Worm (Caenorhabditis elegans) whole organism, young adult: ENCODE data around the gene figl-1.

Experiments used
- B0019.2 ChIP-seq: fragments of 200-800 bp; sonication (Bioruptor generic); conservative IDR thresholded peaks from 2 replicates; pipeline ENCODE4 v1.3.6; 2022; ENCODE audit warnings: missing genetic modification reagents, missing genetic modification characterization, missing compliant biosample characterization
- B0035.1 ChIP-seq: sonication (generic microtip); optimal IDR thresholded peaks from 2 replicates; lab custom pipeline; 2016; ENCODE audit warnings: missing genetic modification characterization, mild to moderate bottlenecking, missing compliant biosample characterization, missing genotype, missing genetic modification reagents
- B0261.1 ChIP-seq: sonication (generic microtip); optimal IDR thresholded peaks from 2 replicates; lab custom pipeline; 2016; ENCODE audit warnings: mild to moderate bottlenecking, missing genetic modification characterization, moderate library complexity, missing compliant biosample characterization
- D2030.7 ChIP-seq: fragments of 200-800 bp; sonication (Bioruptor generic); IDR thresholded peaks from 2 replicates; pipeline ENCODE4 v1.3.6; 2022; ENCODE audit warnings: missing genetic modification reagents, missing genetic modification characterization, missing compliant biosample characterization
- F23B12.7 ChIP-seq: sonication (generic microtip); optimal IDR thresholded peaks from 2 replicates; lab custom pipeline; 2017; ENCODE audit warnings: missing genetic modification characterization, mild to moderate bottlenecking, missing compliant biosample characterization, antibody characterized with exemption, moderate library complexity; ENCODE audit not compliant: insufficient read depth
- F33H1.4 ChIP-seq: fragments of 200-800 bp; sonication (Bioruptor generic); IDR thresholded peaks from 2 replicates; pipeline ENCODE4 v1.3.6; 2022; ENCODE audit warnings: missing genetic modification reagents, missing genetic modification characterization, missing compliant biosample characterization
- F49E8.2 ChIP-seq: sonication (generic microtip); optimal IDR thresholded peaks from 3 replicates; lab custom pipeline; 2017; ENCODE audit warnings: missing genetic modification characterization, mild to moderate bottlenecking, missing compliant biosample characterization, antibody characterized with exemption, moderate library complexity; ENCODE audit not compliant: insufficient read depth
- F52B5.7 ChIP-seq: sonication (generic microtip); optimal IDR thresholded peaks from 2 replicates; lab custom pipeline; 2016; ENCODE audit warnings: mild to moderate bottlenecking, missing genetic modification characterization, missing compliant biosample characterization
- F55B11.4 ChIP-seq: sonication (generic microtip); optimal IDR thresholded peaks from 2 replicates; lab custom pipeline; 2016; ENCODE audit warnings: missing compliant biosample characterization, missing genetic modification characterization, borderline replicate concordance; ENCODE audit not compliant: insufficient read depth
- T07F8.4 ChIP-seq: sonication (generic microtip); optimal IDR thresholded peaks from 2 replicates; lab custom pipeline; 2016; ENCODE audit warnings: mild to moderate bottlenecking, missing genetic modification characterization, moderate library complexity, missing compliant biosample characterization
- T26A5.8 ChIP-seq: sonication (generic microtip); optimal IDR thresholded peaks from 2 replicates; lab custom pipeline; 2016; ENCODE audit warnings: missing genetic modification characterization, missing compliant biosample characterization
- Y53F4B.3 ChIP-seq: fragments of 200-800 bp; sonication (Bioruptor generic); IDR thresholded peaks from 2 replicates; pipeline ENCODE4 v1.3.6; 2022; ENCODE audit warnings: missing genetic modification reagents, missing genetic modification characterization, missing compliant biosample characterization
- atf-7 ChIP-seq: sonication (generic microtip); optimal IDR thresholded peaks from 2 replicates; lab custom pipeline; 2017; ENCODE audit warnings: mild to moderate bottlenecking, missing genetic modification characterization, missing compliant biosample characterization
- attf-5 ChIP-seq: fragments of 200-800 bp; sonication (Bioruptor generic); optimal IDR thresholded peaks from 2 replicates; lab custom pipeline; 2018; ENCODE audit warnings: mild to moderate bottlenecking, missing genetic modification characterization, missing compliant biosample characterization
- bed-2 ChIP-seq: fragments of 200-800 bp; sonication (Bioruptor generic); IDR thresholded peaks from 2 replicates; pipeline ENCODE4 v1.3.6; 2022; ENCODE audit warnings: missing genetic modification reagents, missing genetic modification characterization, missing compliant biosample characterization
- cebp-2 ChIP-seq: fragments of 200-800 bp; sonication (Bioruptor generic); IDR thresholded peaks from 2 replicates; pipeline ENCODE4 v1.3.6; 2022; ENCODE audit warnings: missing genetic modification characterization, missing compliant biosample characterization
- ceh-27 ChIP-seq: fragments of 200-800 bp; sonication (Bioruptor generic); optimal IDR thresholded peaks from 2 replicates; lab custom pipeline; 2018; ENCODE audit warnings: mild to moderate bottlenecking, missing genetic modification characterization, moderate library complexity, missing compliant biosample characterization
- ceh-40 ChIP-seq: fragments of 200-800 bp; sonication (Bioruptor generic); IDR thresholded peaks from 2 replicates; pipeline ENCODE4 v1.3.6; 2022; ENCODE audit warnings: missing genetic modification characterization, missing compliant biosample characterization
- ceh-58 ChIP-seq: fragments of 200-800 bp; sonication (Bioruptor generic); IDR thresholded peaks from 2 replicates; pipeline ENCODE4 v1.3.6; 2022; ENCODE audit warnings: missing genetic modification characterization, missing compliant biosample characterization
- dpff-1 ChIP-seq: sonication (generic microtip); optimal IDR thresholded peaks from 2 replicates; lab custom pipeline; 2017; ENCODE audit warnings: mild to moderate bottlenecking, missing genetic modification characterization, missing compliant biosample characterization
- egl-18 ChIP-seq: fragments of 200-800 bp; sonication (Bioruptor generic); IDR thresholded peaks from 2 replicates; pipeline ENCODE4 v1.3.6; 2022; ENCODE audit warnings: missing genetic modification reagents, missing genetic modification characterization, missing compliant biosample characterization
- hmg-1.2 ChIP-seq: fragments of 200-800 bp; sonication (Bioruptor generic); IDR thresholded peaks from 2 replicates; pipeline ENCODE4 v1.3.6; 2022; ENCODE audit warnings: missing genetic modification reagents, missing genetic modification characterization, missing compliant biosample characterization
- hmg-20 ChIP-seq: fragments of 200-800 bp; sonication (Bioruptor generic); IDR thresholded peaks from 2 replicates; pipeline ENCODE4 v1.3.6; 2022; ENCODE audit warnings: missing genetic modification reagents, missing genetic modification characterization, missing compliant biosample characterization
- lag-1 ChIP-seq: fragments of 200-800 bp; sonication (Bioruptor generic); IDR thresholded peaks from 2 replicates; pipeline ENCODE4 v1.3.6; 2022; ENCODE audit warnings: missing genetic modification reagents, missing genetic modification characterization, missing compliant biosample characterization
- lin-26 ChIP-seq: fragments of 200-800 bp; sonication (Bioruptor generic); IDR thresholded peaks from 2 replicates; pipeline ENCODE4 v1.3.6; 2022; ENCODE audit warnings: missing genetic modification reagents, missing genetic modification characterization, missing compliant biosample characterization
- lin-35 ChIP-seq, 3 experiments: fragments of 150-350 bp in 2 of 3; sonication (generic microtip) in 1 of 3; optimal IDR thresholded peaks; 2 replicates each; lab custom pipeline; 2014 to 2018; ENCODE audit warnings: missing biosample characterization in 3 of 3, missing genetic modification characterization in 3 of 3, missing genetic modification reagents in 3 of 3
- lin-54 ChIP-seq: fragments of 200-800 bp; sonication (Bioruptor generic); optimal IDR thresholded peaks from 2 replicates; lab custom pipeline; 2018; ENCODE audit warnings: mild to moderate bottlenecking, missing genetic modification characterization, missing compliant biosample characterization
- lsl-1 ChIP-seq: fragments of 200-800 bp; sonication (Bioruptor generic); optimal IDR thresholded peaks from 2 replicates; lab custom pipeline; 2018; ENCODE audit warnings: mild to moderate bottlenecking, missing genetic modification characterization, moderate library complexity, missing compliant biosample characterization
- madf-10 ChIP-seq: sonication (generic microtip); optimal IDR thresholded peaks from 2 replicates; lab custom pipeline; 2016; ENCODE audit warnings: mild to moderate bottlenecking, missing genetic modification characterization, missing compliant biosample characterization
- madf-3 ChIP-seq: fragments of 200-800 bp; sonication (Bioruptor generic); IDR thresholded peaks from 2 replicates; pipeline ENCODE4 v1.3.6; 2022; ENCODE audit warnings: missing genetic modification reagents, missing genetic modification characterization, missing compliant biosample characterization
- mes-4 ChIP-seq: sonication (generic microtip); optimal IDR thresholded peaks from 2 replicates; lab custom pipeline; 2016; ENCODE audit warnings: missing genotype, missing genetic modification characterization, missing compliant biosample characterization
- nfya-1 ChIP-seq: sonication (generic microtip); optimal IDR thresholded peaks from 2 replicates; lab custom pipeline; 2017; ENCODE audit warnings: antibody characterized with exemption, missing compliant biosample characterization, missing genetic modification characterization, borderline replicate concordance; ENCODE audit not compliant: insufficient read depth
- nfya-2 ChIP-seq: fragments of 200-800 bp; sonication (Bioruptor generic); IDR thresholded peaks from 2 replicates; pipeline ENCODE4 v1.3.6; 2022; ENCODE audit warnings: missing genetic modification reagents, missing genetic modification characterization, missing compliant biosample characterization
- nfyb-1 ChIP-seq: fragments of 200-800 bp; sonication (Bioruptor generic); IDR thresholded peaks from 2 replicates; pipeline ENCODE4 v1.3.6; 2022; ENCODE audit warnings: missing genetic modification reagents, missing genetic modification characterization, missing compliant biosample characterization
- nhr-120 ChIP-seq: fragments of 200-800 bp; sonication (Bioruptor generic); IDR thresholded peaks from 2 replicates; pipeline ENCODE4 v1.3.6; 2022; ENCODE audit warnings: missing genetic modification characterization, missing compliant biosample characterization
- nhr-179 ChIP-seq: sonication (generic microtip); optimal IDR thresholded peaks from 2 replicates; lab custom pipeline; 2016; ENCODE audit warnings: mild to moderate bottlenecking, missing genetic modification characterization, missing compliant biosample characterization
- nhr-80 ChIP-seq: sonication (generic microtip); optimal IDR thresholded peaks from 2 replicates; lab custom pipeline; 2016; ENCODE audit warnings: missing genetic modification characterization, missing compliant biosample characterization
- rcor-1 ChIP-seq: fragments of 200-800 bp; sonication (Bioruptor generic); IDR thresholded peaks from 2 replicates; pipeline ENCODE4 v1.3.6; 2022; ENCODE audit warnings: missing genetic modification reagents, missing genetic modification characterization, missing compliant biosample characterization
- rec-8 ChIP-seq, 2 experiments: sonication (generic microtip); optimal IDR thresholded peaks; 2 replicates each; lab custom pipeline; 2016; ENCODE audit warnings: mild to moderate bottlenecking in 2 of 2, missing genetic modification characterization in 2 of 2, missing genetic modification reagents in 2 of 2, missing genotype in 2 of 2, missing biosample characterization in 1 of 2, missing compliant biosample characterization in 1 of 2, moderate library complexity in 1 of 2
- repo-1 ChIP-seq: sonication (generic microtip); optimal IDR thresholded peaks from 2 replicates; lab custom pipeline; 2017; ENCODE audit warnings: mild to moderate bottlenecking, missing genetic modification characterization, missing compliant biosample characterization
- rpc-1 ChIP-seq, 2 experiments: fragments of 150-350 bp in 1 of 2; sonication (generic microtip) in 1 of 2; optimal IDR thresholded peaks; 2 replicates each; lab custom pipeline; 2014 to 2018; ENCODE audit warnings: missing biosample characterization in 1 of 2, missing genetic modification characterization in 1 of 2, missing genetic modification reagents in 1 of 2, missing genotype in 1 of 2
- sea-2 ChIP-seq: fragments of 200-800 bp; sonication (Bioruptor generic); IDR thresholded peaks from 2 replicates; pipeline ENCODE4 v1.3.6; 2022; ENCODE audit warnings: missing genetic modification characterization, missing compliant biosample characterization
- snpc-1.1 ChIP-seq: sonication (generic microtip); optimal IDR thresholded peaks from 2 replicates; lab custom pipeline; 2017; ENCODE audit warnings: missing genetic modification characterization, mild to moderate bottlenecking, missing compliant biosample characterization, antibody characterized with exemption, moderate library complexity, missing genotype, missing genetic modification reagents; ENCODE audit not compliant: insufficient read depth
- somi-1 ChIP-seq: fragments of 200-800 bp; sonication (Bioruptor generic); optimal IDR thresholded peaks from 2 replicates; lab custom pipeline; 2018; ENCODE audit warnings: mild to moderate bottlenecking, missing genetic modification characterization, missing compliant biosample characterization
- unc-62 ChIP-seq: fragments of 150-350 bp; optimal IDR thresholded peaks from 2 replicates; lab custom pipeline; 2014; ENCODE audit warnings: missing biosample characterization, missing genetic modification reagents, missing genetic modification characterization
- ztf-18 ChIP-seq: sonication (generic microtip); optimal IDR thresholded peaks from 2 replicates; lab custom pipeline; 2016; ENCODE audit warnings: missing genotype, mild to moderate bottlenecking, missing genetic modification characterization, missing compliant biosample characterization
- ztf-22 ChIP-seq: fragments of 200-800 bp; sonication (Bioruptor generic); optimal IDR thresholded peaks from 2 replicates; lab custom pipeline; 2018; ENCODE audit warnings: mild to moderate bottlenecking, missing genetic modification characterization, moderate library complexity, missing compliant biosample characterization
- ztf-25 ChIP-seq: fragments of 200-800 bp; sonication (Bioruptor generic); IDR thresholded peaks from 2 replicates; pipeline ENCODE4 v1.3.6; 2022; ENCODE audit warnings: missing genetic modification reagents, missing genetic modification characterization, missing compliant biosample characterization
- ztf-26 ChIP-seq: sonication (generic microtip); optimal IDR thresholded peaks from 2 replicates; lab custom pipeline; 2017; ENCODE audit warnings: missing genetic modification characterization, missing compliant biosample characterization

The figl-1 gene

DNA sequence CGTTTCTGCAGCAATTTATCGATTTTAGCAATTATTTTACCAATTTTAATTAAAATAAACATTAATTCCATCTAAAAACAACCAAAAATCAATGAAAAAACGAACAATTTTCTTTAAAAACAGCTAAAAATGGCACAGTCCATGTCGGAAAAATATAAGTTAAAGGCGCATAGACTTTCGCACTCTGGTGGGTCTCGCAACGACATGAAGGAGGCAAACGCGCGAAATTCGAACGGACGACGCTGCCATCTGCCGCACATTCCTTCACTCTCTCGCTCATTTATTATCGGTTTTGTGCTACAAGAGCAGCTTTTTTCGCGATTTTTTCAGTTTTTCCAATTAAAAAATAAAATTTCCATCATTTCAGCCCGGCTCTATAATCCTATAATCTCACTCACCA lies 1.0 kb upstream of the figl-1 start, which contains the start of gene mcm-7 (continued):
- TF ChIP-seq hmg-20 (GFP tag; lab: Robert Waterston, UW) (no peak), D2030.7 (GFP tag; lab: Robert Waterston, UW) (peak; percentile 58), lin-54 (peak; percentile 86), unc-62 (GFP tag; lab: Kevin White, UChicago) (no peak), madf-10 (tag; lab: Kevin White, UChicago) (no peak), mes-4 (tag; lab: Kevin White, UChicago) (no peak), B0035.1 (tag; lab: Kevin White, UChicago) (no peak), F55B11.4 (tag; lab: Kevin White, UChicago) (no peak), repo-1 (no peak), nhr-80 (tag; lab: Kevin White, UChicago) (no peak), ztf-22 (GFP tag; lab: Kevin White, UChicago) (no peak), T26A5.8 (no peak), ztf-25 (no peak), rpc-1 (optimal IDR thresholded peaks at IDR 0.05; lab: Kevin White, UChicago) (no peak), rpc-1 (tag; optimal IDR thresholded peaks at IDR 0.05; lab: Kevin White, UChicago) (no peak), F52B5.7 (tag; lab: Kevin White, UChicago) (no peak), B0261.1 (tag; lab: Kevin White, UChicago) (no peak), atf-7 (tag; lab: Kevin White, UChicago) (no peak), nfyb-1 (GFP tag; lab: Robert Waterston, UW) (no peak), T07F8.4 (tag; lab: Kevin White, UChicago) (no peak), nhr-179 (no peak), ztf-18 (no peak), ceh-40 (GFP tag; lab: Robert Waterston, UW) (no peak), rec-8 (tag; optimal IDR thresholded peaks at IDR 0.05; lab: Kevin White, UChicago) (no peak), cebp-2 (no peak), F49E8.2 (tag; lab: Kevin White, UChicago) (no peak), F23B12.7 (tag; lab: Kevin White, UChicago) (peak; percentile 45), lin-35 (GFP tag; optimal IDR thresholded peaks at IDR 0.05; lab: Kevin White, UChicago) (peak; percentile 17 to 84 (median 37)), B0019.2 (GFP tag; lab: Robert Waterston, UW) (no peak), egl-18 (GFP tag; lab: Robert Waterston, UW) (no peak), madf-3 (GFP tag; lab: Robert Waterston, UW) (no peak), snpc-1.1 (tag; lab: Kevin White, UChicago) (peak; percentile 30), attf-5 (GFP tag; lab: Kevin White, UChicago) (no peak), Y53F4B.3 (GFP tag; lab: Robert Waterston, UW) (no peak), bed-2 (no peak), nhr-120 (GFP tag; lab: Robert Waterston, UW) (no peak), lag-1 (GFP tag; lab: Robert Waterston, UW) (no peak), F33H1.4 (GFP tag; lab: Robert Waterston, UW) (peak; percentile 93), nfya-2 (GFP tag; lab: Robert Waterston, UW) (no peak), hmg-1.2 (GFP tag; lab: Robert Waterston, UW) (peak; percentile 59), ztf-26 (no peak), sea-2 (GFP tag; lab: Robert Waterston, UW) (no peak), ceh-58 (GFP tag; lab: Robert Waterston, UW) (no peak), ceh-27 (GFP tag; lab: Kevin White, UChicago) (no peak), rcor-1 (GFP tag; lab: Robert Waterston, UW) (peak; percentile 57; the same call in 1 of the 2 replicates), lin-26 (GFP tag; lab: Robert Waterston, UW) (no peak), lsl-1 (GFP tag; lab: Kevin White, UChicago) (peak; percentile 64), nfya-1 (no peak), dpff-1 (tag; lab: Kevin White, UChicago) (no peak), somi-1 (no peak)
